Worm (Caenorhabditis elegans): ENCODE measurements around the gene C06E2.2.

- TF ChIP-seq W03F9.2 (tag; optimal IDR thresholded peaks at IDR 0.05): no peak
- no peak for TF ChIP-seq him-1 (tag; optimal IDR thresholded peaks at IDR 0.05)
Measured at ce11 chrX:8846447-8847237, 32.8 kb upstream of the C06E2.2 start, which contains the start of gene C28G1.10.

Measured in whole organism, L4/young adult.